Fruit fly (Drosophila melanogaster): ENCODE data around the gene CG5886.

The CG5886 gene

DNA sequence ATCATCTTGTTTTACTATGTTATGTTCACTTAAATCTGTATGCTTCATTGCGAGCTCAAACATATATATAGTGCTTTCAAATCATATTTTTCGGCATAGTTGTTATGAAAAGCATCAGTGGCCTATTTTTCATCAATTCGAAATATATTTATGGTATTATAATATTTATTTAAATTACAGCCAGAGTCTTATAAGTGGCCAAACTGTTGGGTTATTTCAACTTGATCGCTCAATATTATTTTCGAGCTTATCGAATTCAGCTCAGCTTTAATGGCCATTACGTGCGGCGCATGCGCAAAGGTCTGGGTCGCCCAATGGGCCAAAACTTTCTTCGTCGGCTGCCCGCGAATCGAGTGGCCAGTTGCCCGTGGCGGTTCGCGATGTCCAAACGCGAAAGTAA, 45.7 kb downstream of the CG5886 start, which contains the start of gene Mco3:
TSS of gene Mco3 (plus strand) at position 301 of the 400 bp plus-strand sequence.
- TF ChIP-seq CG9948 (tag; optimal IDR thresholded peaks at IDR 0.05) (no peak), rn (GFP tag; IDR thresholded peaks at IDR 0.05) (no peak), CG32121 (GFP tag; IDR thresholded peaks at IDR 0.05) (no peak), CG13204 (GFP tag; optimal IDR thresholded peaks at IDR 0.05) (no peak), Pif1A (GFP tag; optimal IDR thresholded peaks at IDR 0.05) (no peak), gl (tag; optimal IDR thresholded peaks at IDR 0.05) (no peak)

DNA sequence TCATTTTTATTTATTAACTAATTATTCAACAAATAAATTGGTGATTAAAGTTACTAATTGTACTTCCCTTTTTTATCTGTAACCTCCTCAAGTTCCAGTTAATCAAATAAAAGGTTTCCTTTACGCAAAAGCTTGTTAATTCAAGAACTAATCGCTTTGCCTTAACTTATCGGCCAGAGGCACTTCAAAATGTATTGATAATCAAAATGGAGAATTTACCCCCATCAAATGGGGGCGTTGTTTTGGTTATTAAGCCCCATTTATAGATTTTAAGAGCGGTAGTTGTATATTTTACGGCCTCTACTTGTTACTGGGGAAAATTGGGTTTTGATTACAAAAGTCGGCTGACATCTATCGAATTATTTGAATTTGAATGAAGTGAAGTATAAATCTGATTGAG, 48.3 kb downstream of the CG5886 start, which contains the start of gene CG31091:
TSS of gene CG31091 (plus strand) at position 214 of the 400 bp plus-strand sequence.
- TF ChIP-seq Pif1A (GFP tag; optimal IDR thresholded peaks at IDR 0.05) (no peak), CG8301 (tag; optimal IDR thresholded peaks at IDR 0.05) (no peak), CG10348 (GFP tag; IDR thresholded peaks at IDR 0.05) (no peak), CG8159 (tag; optimal IDR thresholded peaks at IDR 0.05) (no peak)

DNA sequence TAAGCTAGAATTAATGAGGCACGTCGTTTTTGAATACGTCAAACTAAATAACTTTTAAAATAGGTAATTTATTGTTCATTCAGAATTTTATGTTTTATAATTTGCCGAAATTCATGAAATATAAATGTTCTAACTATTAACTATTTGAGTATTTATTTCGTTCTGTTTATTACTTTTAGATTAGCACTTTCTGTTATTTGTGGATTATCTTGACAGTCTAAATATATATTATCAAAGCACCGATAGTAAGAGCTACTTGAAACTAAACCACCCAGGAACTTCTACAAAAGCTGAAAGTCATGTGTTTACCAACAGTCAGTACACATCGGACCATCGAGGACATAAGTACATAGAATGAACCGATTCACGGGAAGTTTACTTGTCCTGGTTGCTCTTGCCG, 50.9 kb downstream of the CG5886 start, which contains the start of gene CG31089:
TSS of gene CG31089 (plus strand) at position 301 of the 400 bp plus-strand sequence.
- no peak for TF ChIP-seq fd96Ca (GFP tag; IDR thresholded peaks at IDR 0.05)
- no peak for TF ChIP-seq CG8159 (tag; optimal IDR thresholded peaks at IDR 0.05)
- TF ChIP-seq gl (tag; optimal IDR thresholded peaks at IDR 0.05): no peak
- no peak for TF ChIP-seq CG9948 (tag; optimal IDR thresholded peaks at IDR 0.05)
- no peak for TF ChIP-seq D1 (tag; optimal IDR thresholded peaks at IDR 0.05)
- no peak for TF ChIP-seq CG8301 (tag; optimal IDR thresholded peaks at IDR 0.05)
- TF ChIP-seq Snoo (tag; optimal IDR thresholded peaks at IDR 0.05): no peak
- no peak for TF ChIP-seq CG4496 (GFP tag; IDR thresholded peaks at IDR 0.05)
- no peak for TF ChIP-seq CG10348 (GFP tag; IDR thresholded peaks at IDR 0.05)
- TF ChIP-seq CG14655 (GFP tag; optimal IDR thresholded peaks at IDR 0.05): no peak

Measured in whole organism, pupa.